5 fruit fly cellular contexts compared by ENCODE assay signal in the genomic region with DNA sequence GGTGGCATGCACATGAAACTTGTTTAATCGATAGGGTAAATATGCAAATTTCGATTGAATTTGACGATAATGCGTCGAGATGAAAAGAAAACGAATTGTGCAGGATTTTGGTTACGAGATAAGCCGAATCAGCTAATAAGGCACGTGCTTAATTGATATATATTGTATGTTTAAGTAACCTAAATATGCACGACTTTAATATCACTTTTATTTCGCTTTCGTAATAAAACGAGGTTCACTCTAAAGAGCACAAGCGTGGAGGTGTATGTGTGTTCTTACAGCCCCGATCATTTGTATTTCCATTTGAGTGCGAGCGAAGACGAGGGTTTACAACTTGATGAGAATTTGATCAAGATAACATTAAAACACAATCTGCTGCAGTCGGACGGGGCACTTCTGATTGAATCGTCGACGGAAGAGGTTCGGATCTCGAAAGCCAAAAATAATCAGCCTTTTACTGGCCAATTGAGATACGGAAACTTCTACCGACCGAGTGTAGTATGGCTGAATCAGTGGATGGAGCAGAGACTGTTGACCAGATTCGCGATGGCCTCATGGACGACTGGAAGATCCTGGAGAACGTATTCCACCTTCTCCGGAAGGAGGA.
TF ChIP-seq lines count a peak whose summit lies in the region.

No protein-coding gene starts in this region.

- TF ChIP-seq CTCF in whole organism, embryonic (GFP tag; optimal IDR thresholded peaks at IDR 0.05; lab: Kevin White, UChicago): no peak

TF ChIP-seq in whole organism, adult, 20 proteins besides CTCF, POLR2A, EP300 and RAD21 (continues in another document):
- TF ChIP-seq CG7045 (GFP tag; optimal IDR thresholded peaks at IDR 0.05; lab: Kevin White, UChicago) (peak; percentile 54), toe (GFP tag; optimal IDR thresholded peaks at IDR 0.05; lab: Kevin White, UChicago) (no peak), Crg-1 (GFP tag; optimal IDR thresholded peaks at IDR 0.05; lab: Kevin White, UChicago) (no peak), Mnt (GFP tag; optimal IDR thresholded peaks at IDR 0.05; lab: Kevin White, UChicago) (peak; percentile 30), CG11617 (GFP tag; optimal IDR thresholded peaks at IDR 0.05; lab: Kevin White, UChicago) (peak; percentile 43), ovo (GFP tag; optimal IDR thresholded peaks at IDR 0.05; lab: Kevin White, UChicago) (no peak), CG1620 (GFP tag; optimal IDR thresholded peaks at IDR 0.05; lab: Kevin White, UChicago) (no peak), CG7101 (tag; optimal IDR thresholded peaks at IDR 0.05; lab: Kevin White, UChicago) (peak; percentile 79), cic (GFP tag; optimal IDR thresholded peaks at IDR 0.05; lab: Kevin White, UChicago) (peak; percentile 81), CG5204 (GFP tag; optimal IDR thresholded peaks at IDR 0.05; lab: Kevin White, UChicago) (no peak), bab1 (GFP tag; optimal IDR thresholded peaks at IDR 0.05; lab: Kevin White, UChicago) (no peak), Clk (GFP tag; optimal IDR thresholded peaks at IDR 0.05; lab: Kevin White, UChicago) (no peak), CG12768 (GFP tag; optimal IDR thresholded peaks at IDR 0.05; lab: Kevin White, UChicago) (peak; percentile 9), Hr96 (GFP tag; optimal IDR thresholded peaks at IDR 0.05; lab: Kevin White, UChicago) (no peak), tj (GFP tag; optimal IDR thresholded peaks at IDR 0.05; lab: Kevin White, UChicago) (peak; percentile 10), kay (GFP tag; lab: Kevin White, UChicago; ENCODE audit: borderline replicate concordance) (peak; percentile 83), CG33017 (tag; optimal IDR thresholded peaks at IDR 0.05; lab: Kevin White, UChicago) (peak; percentile 68)

TF ChIP-seq in whole organism, embryonic, 481 proteins besides CTCF, POLR2A, EP300 and RAD21 (continues in another document):
- TF ChIP-seq hbn (GFP tag; IDR thresholded peaks at IDR 0.05; lab: Robert Waterston, UW; ENCODE audit: partially characterized antibody) (no peak), sug (tag; optimal IDR thresholded peaks at IDR 0.05; lab: Kevin White, UChicago) (peak; percentile 51), ATbp (GFP tag; optimal IDR thresholded peaks at IDR 0.05; lab: Kevin White, UChicago) (no peak), da (GFP tag; optimal IDR thresholded peaks at IDR 0.05; lab: Kevin White, UChicago) (no peak), CG3838 (GFP tag; optimal IDR thresholded peaks at IDR 0.05; lab: Kevin White, UChicago) (no peak), Rfx (GFP tag; IDR thresholded peaks at IDR 0.05; lab: Robert Waterston, UW) (peak; percentile 16; the same call in 1 of the 2 replicates), CG10565 (GFP tag; optimal IDR thresholded peaks at IDR 0.05; lab: Kevin White, UChicago) (no peak), chm (GFP tag; IDR thresholded peaks at IDR 0.05; lab: Robert Waterston, UW) (no peak), CG7372 (GFP tag; IDR thresholded peaks at IDR 0.05; lab: Robert Waterston, UW) (no peak), tna (GFP tag; IDR thresholded peaks at IDR 0.05; lab: Robert Waterston, UW; ENCODE audit: partially characterized antibody) (no peak), shn (GFP tag; optimal IDR thresholded peaks at IDR 0.05; lab: Kevin White, UChicago) (no peak), CG7839 (tag; optimal IDR thresholded peaks at IDR 0.05; lab: Kevin White, UChicago) (no peak), H2.0 (GFP tag; IDR thresholded peaks at IDR 0.05; lab: Robert Waterston, UW) (no peak), scrt (GFP tag; optimal IDR thresholded peaks at IDR 0.05; lab: Kevin White, UChicago) (no peak), sisA (GFP tag; IDR thresholded peaks at IDR 0.05; lab: Robert Waterston, UW) (no peak), GATAe (GFP tag; conservative IDR thresholded peaks at IDR 0.05; lab: Robert Waterston, UW) (peak; percentile 23; the same call in 1 of the 2 replicates), CG34376 (GFP tag; optimal IDR thresholded peaks at IDR 0.05; lab: Kevin White, UChicago) (peak; percentile 56)

TF ChIP-seq in whole organism, prepupa, 60 proteins besides CTCF, POLR2A, EP300 and RAD21:
- TF ChIP-seq svp (GFP tag; lab: Kevin White, UChicago) (peak; percentile 85), CG32006 (GFP tag; optimal IDR thresholded peaks at IDR 0.05; lab: Kevin White, UChicago) (no peak), esn (GFP tag; optimal IDR thresholded peaks at IDR 0.05; lab: Kevin White, UChicago) (peak; percentile 30), CG15336 (GFP tag; IDR thresholded peaks at IDR 0.05; lab: Robert Waterston, UW) (peak; percentile 48), vri (GFP tag; optimal IDR thresholded peaks at IDR 0.05; lab: Kevin White, UChicago) (peak; percentile 46), Eip93F (GFP tag; optimal IDR thresholded peaks at IDR 0.05; lab: Kevin White, UChicago) (peak; percentile 19), CG11762 (GFP tag; optimal IDR thresholded peaks at IDR 0.05; lab: Kevin White, UChicago; ENCODE audit: insufficient read depth) (peak; percentile 6), CG31627 (GFP tag; optimal IDR thresholded peaks at IDR 0.05; lab: Kevin White, UChicago) (peak; percentile 8), Met (GFP tag; optimal IDR thresholded peaks at IDR 0.05; lab: Kevin White, UChicago) (no peak), CG10631 (GFP tag; optimal IDR thresholded peaks at IDR 0.05; lab: Kevin White, UChicago) (no peak)

TF ChIP-seq in whole organism, pupa, 21 proteins besides CTCF, POLR2A, EP300 and RAD21:
- TF ChIP-seq CG8159 (tag; optimal IDR thresholded peaks at IDR 0.05; lab: Kevin White, UChicago) (peak; percentile 87), Pif1B (GFP tag; optimal IDR thresholded peaks at IDR 0.05; lab: Kevin White, UChicago) (no peak), CG32121 (GFP tag; IDR thresholded peaks at IDR 0.05; lab: Robert Waterston, UW) (0 out of 2 replicates have a peak, but pooled peaks have one; percentile 9), CG9948 (tag; optimal IDR thresholded peaks at IDR 0.05; lab: Kevin White, UChicago) (no peak), CG12605 (GFP tag; IDR thresholded peaks at IDR 0.05; lab: Robert Waterston, UW) (0 out of 2 replicates have a peak, but pooled peaks have one; percentile 13), CG14655 (GFP tag; optimal IDR thresholded peaks at IDR 0.05; lab: Kevin White, UChicago) (no peak), CG15710 (tag; optimal IDR thresholded peaks at IDR 0.05; lab: Kevin White, UChicago) (no peak), Snoo (tag; optimal IDR thresholded peaks at IDR 0.05; lab: Kevin White, UChicago) (no peak), Pif1A (GFP tag; optimal IDR thresholded peaks at IDR 0.05; lab: Kevin White, UChicago) (no peak), D1 (tag; optimal IDR thresholded peaks at IDR 0.05; lab: Kevin White, UChicago) (no peak), gl (tag; optimal IDR thresholded peaks at IDR 0.05; lab: Kevin White, UChicago) (no peak)

TF ChIP-seq in whole organism, wandering third instar larva, 38 proteins besides CTCF, POLR2A, EP300 and RAD21:
- TF ChIP-seq psq (GFP tag; optimal IDR thresholded peaks at IDR 0.05; lab: Kevin White, UChicago): peak; percentile 12
- TF ChIP-seq Abd-B (GFP tag; optimal IDR thresholded peaks at IDR 0.05; lab: Kevin White, UChicago): no peak
- no peak for TF ChIP-seq pan (optimal IDR thresholded peaks at IDR 0.05; lab: Kevin White, UChicago)
- no peak for TF ChIP-seq sage (GFP tag; optimal IDR thresholded peaks at IDR 0.05; lab: Kevin White, UChicago)
- peak; percentile 10 for TF ChIP-seq Hr83 (GFP tag; optimal IDR thresholded peaks at IDR 0.05; lab: Kevin White, UChicago; ENCODE audit: poor library complexity, severe bottlenecking)
- TF ChIP-seq Rel (GFP tag; optimal IDR thresholded peaks at IDR 0.05; lab: Kevin White, UChicago): no peak
- TF ChIP-seq Rel (tag; optimal IDR thresholded peaks at IDR 0.05; lab: Kevin White, UChicago): peak; percentile 70
- peak; percentile 51 for TF ChIP-seq ey (GFP tag; optimal IDR thresholded peaks at IDR 0.05; lab: Kevin White, UChicago)
- peak; percentile 15 for TF ChIP-seq OdsH (GFP tag; optimal IDR thresholded peaks at IDR 0.05; lab: Kevin White, UChicago)
- TF ChIP-seq woc (GFP tag; optimal IDR thresholded peaks at IDR 0.05; lab: Kevin White, UChicago): no peak
- peak; percentile 13 for TF ChIP-seq rgr (GFP tag; optimal IDR thresholded peaks at IDR 0.05; lab: Kevin White, UChicago)
- TF ChIP-seq h (GFP tag; optimal IDR thresholded peaks at IDR 0.05; lab: Kevin White, UChicago): peak; percentile 42
- TF ChIP-seq fru (GFP tag; optimal IDR thresholded peaks at IDR 0.05; lab: Kevin White, UChicago): peak; percentile 57
